Fruit fly (Drosophila melanogaster) S2 (cell line): ENCODE results near the gene alpha-Est8.

ENCODE experiments used
- CG8478 ChIP-seq: fragments of >200 bp; optimal IDR thresholded peaks from 2 replicates; lab custom pipeline; 2018
- CTCF ChIP-seq, 2 experiments: fragments of >200 bp; optimal IDR thresholded peaks; 2 replicates each; lab custom pipeline; 2018

- no peak for TF ChIP-seq CG8478
- no peak for TF ChIP-seq CTCF (optimal IDR thresholded peaks at IDR 0.05; lab: Kevin White, UChicago)
These were observed 9.0 kb downstream of the alpha-Est8 start for dm6 chr3R:7506314-7506988.
